Worm (Caenorhabditis elegans): ENCODE measurements around the gene K09H11.15.

- TF ChIP-seq ama-1 (optimal IDR thresholded peaks at IDR 0.05) = no peak
- TF ChIP-seq tbx-11 (GFP tag; IDR thresholded peaks at IDR 0.05) = no peak
Measured at ce11 chrV:5704467-5704866, 26.2 kb downstream of the K09H11.15 start.
